Worm (Caenorhabditis elegans): ENCODE data around the gene F59E12.1.

The F59E12.1 gene

ce11 chrII:5660736-5661734, 6.7 kb downstream of the F59E12.1 start, which contains the start of the genes ift-43 and mdt-26 (continued):
- TF ChIP-seq fos-1 (tag; optimal IDR thresholded peaks at IDR 0.05) (no peak), F10B5.3 (tag; optimal IDR thresholded peaks at IDR 0.05) (peak; percentile 42), daf-12 (tag; optimal IDR thresholded peaks at IDR 0.05) (no peak), nhr-10 (tag; optimal IDR thresholded peaks at IDR 0.05) (no peak), saeg-2 (GFP tag; IDR thresholded peaks at IDR 0.05) (peak; percentile 58; the same call in 1 of the 2 replicates), Y5F2A.4 (GFP tag; optimal IDR thresholded peaks at IDR 0.05) (no peak), nhr-6 (tag; optimal IDR thresholded peaks at IDR 0.05) (no peak), zag-1 (tag; optimal IDR thresholded peaks at IDR 0.05) (no peak), zip-11 (GFP tag; IDR thresholded peaks at IDR 0.05) (no peak), Y105C5A.15 (GFP tag; IDR thresholded peaks at IDR 0.05) (no peak), set-16 (GFP tag; IDR thresholded peaks at IDR 0.05) (peak; percentile 99), gei-8 (GFP tag; optimal IDR thresholded peaks at IDR 0.05) (no peak), T26A8.4 (GFP tag; IDR thresholded peaks at IDR 0.05) (peak; percentile 82), unc-130 (GFP tag; optimal IDR thresholded peaks at IDR 0.05) (no peak), sdz-12 (GFP tag; optimal IDR thresholded peaks at IDR 0.05) (no peak), ceh-62 (tag; optimal IDR thresholded peaks at IDR 0.05) (no peak), cey-2 (tag; optimal IDR thresholded peaks at IDR 0.05; ENCODE audit: borderline replicate concordance, insufficient read depth) (no peak), ztf-7 (tag; optimal IDR thresholded peaks at IDR 0.05) (no peak)

- TF ChIP-seq T26A8.4 (GFP tag; IDR thresholded peaks at IDR 0.05) (peak; percentile 97), ceh-28 (tag; optimal IDR thresholded peaks at IDR 0.05) (peak; percentile 76), ztf-11 (tag; optimal IDR thresholded peaks at IDR 0.05) (peak; percentile 29), hmg-1.1 (GFP tag; IDR thresholded peaks at IDR 0.05) (peak; percentile 97), unc-130 (GFP tag; optimal IDR thresholded peaks at IDR 0.05) (peak; percentile 76), dmd-9 (GFP tag; IDR thresholded peaks at IDR 0.05) (peak; percentile 80), ama-1 (optimal IDR thresholded peaks at IDR 0.05) (peak; percentile 100), dmd-6 (GFP tag; IDR thresholded peaks at IDR 0.05) (peak; percentile 90), rbr-2 (tag; optimal IDR thresholded peaks at IDR 0.05) (peak; percentile 96), mxl-2 (GFP tag; conservative IDR thresholded peaks at IDR 0.05) (peak; percentile 51; the same call in 1 of the 2 replicates), ctbp-1 (GFP tag; IDR thresholded peaks at IDR 0.05) (peak; percentile 99), snpc-4 (tag; optimal IDR thresholded peaks at IDR 0.05) (no peak), Y105C5A.15 (GFP tag; IDR thresholded peaks at IDR 0.05) (peak; percentile 99), nhr-42 (GFP tag; IDR thresholded peaks at IDR 0.05) (peak; percentile 94), D1046.2 (GFP tag; IDR thresholded peaks at IDR 0.05) (peak; percentile 94), gei-8 (GFP tag; optimal IDR thresholded peaks at IDR 0.05) (peak; percentile 97), daf-8 (GFP tag; IDR thresholded peaks at IDR 0.05) (peak; percentile 83; the same call in 1 of the 2 replicates), nhr-237 (tag; optimal IDR thresholded peaks at IDR 0.05) (peak; percentile 42), fkh-10 (GFP tag; optimal IDR thresholded peaks at IDR 0.05) (peak; percentile 85), duxl-1 (tag; optimal IDR thresholded peaks at IDR 0.05; ENCODE audit: poor library complexity) (peak; percentile 69), egl-43 (GFP tag; IDR thresholded peaks at IDR 0.05) (peak; percentile 99), zip-2 (tag; optimal IDR thresholded peaks at IDR 0.05) (no peak), spr-1 (tag; optimal IDR thresholded peaks at IDR 0.05) (peak; percentile 91), zag-1 (tag; optimal IDR thresholded peaks at IDR 0.05) (peak; percentile 44), nhr-48 (tag; optimal IDR thresholded peaks at IDR 0.05) (peak; percentile 73), madf-9 (GFP tag; conservative IDR thresholded peaks at IDR 0.05) (peak; percentile 90), fos-1 (tag; optimal IDR thresholded peaks at IDR 0.05) (no peak), tra-1 (GFP tag; IDR thresholded peaks at IDR 0.05) (peak; percentile 97), nhr-76 (tag; optimal IDR thresholded peaks at IDR 0.05) (no peak), nhr-111 (GFP tag; optimal IDR thresholded peaks at IDR 0.05) (peak; percentile 99), ztf-7 (tag; optimal IDR thresholded peaks at IDR 0.05) (peak; percentile 9), hlh-30 (tag; optimal IDR thresholded peaks at IDR 0.05; ENCODE audit: insufficient read depth) (peak; percentile 89), F26F4.8 (GFP tag; conservative IDR thresholded peaks at IDR 0.05) (peak; percentile 57; the same call in 1 of the 2 replicates), pqm-1 (tag; optimal IDR thresholded peaks at IDR 0.05) (peak; percentile 11), madf-5 (GFP tag; IDR thresholded peaks at IDR 0.05) (peak; percentile 95 to 98), lim-7 (GFP tag; IDR thresholded peaks at IDR 0.05) (peak; percentile 95)
Observed at ce11 chrII:5661735-5662177, 7.4 kb downstream of the F59E12.1 start.
